Fruit fly (Drosophila melanogaster) whole organism, pupa: Measurements from ENCODE around the gene CG42487.
"Not testable (repeated sequence)": the region's sequence is repeated elsewhere in the genome, so short reads cannot be mapped to it uniquely, and the experiment has no call there.

Experiments
- CG10348 ChIP-seq: fragments of 200-800 bp; sonication (Bioruptor generic); IDR thresholded peaks from 2 replicates; pipeline ENCODE4 v1.3.6; 2022; ENCODE audit warnings: missing biosample characterization, missing genetic modification characterization
- CG12605 ChIP-seq: fragments of 200-800 bp; sonication (Bioruptor generic); IDR thresholded peaks from 2 replicates; pipeline ENCODE4 v1.3.6; 2022; ENCODE audit warnings: missing biosample characterization, missing genetic modification characterization
- CG13204 ChIP-seq: fragments of 200-800 bp; sonication (Bioruptor generic); optimal IDR thresholded peaks from 2 replicates; lab custom pipeline; 2018; ENCODE audit warnings: missing biosample characterization, mild to moderate bottlenecking, missing genetic modification characterization, moderate library complexity
- CG14655 ChIP-seq: fragments of 200-800 bp; sonication (Bioruptor generic); optimal IDR thresholded peaks from 3 replicates; lab custom pipeline; 2017; ENCODE audit warnings: mild to moderate bottlenecking, missing biosample characterization, missing genetic modification reagents, missing genetic modification characterization
- CG15710 ChIP-seq: fragments of 200-800 bp; sonication (Bioruptor generic); optimal IDR thresholded peaks from 2 replicates; lab custom pipeline; 2018; ENCODE audit warnings: missing biosample characterization, mild to moderate bottlenecking, missing genetic modification characterization, moderate library complexity
- CG17806 ChIP-seq: fragments of 200-800 bp; sonication (Bioruptor generic); optimal IDR thresholded peaks from 2 replicates; lab custom pipeline; 2018; ENCODE audit warnings: missing biosample characterization, mild to moderate bottlenecking, missing genetic modification characterization, moderate library complexity
- CG32121 ChIP-seq: fragments of 200-800 bp; sonication (Bioruptor generic); IDR thresholded peaks from 2 replicates; pipeline ENCODE4 v1.3.6; 2022; ENCODE audit warnings: missing biosample characterization, missing genetic modification characterization
- CG34367 ChIP-seq: fragments of 200-800 bp; sonication (Bioruptor generic); optimal IDR thresholded peaks from 2 replicates; lab custom pipeline; 2018; ENCODE audit warnings: missing biosample characterization, mild to moderate bottlenecking, missing genetic modification characterization
- CG4496 ChIP-seq: fragments of 200-800 bp; sonication (Bioruptor generic); IDR thresholded peaks from 3 replicates; pipeline ENCODE4 v1.3.6; 2022; ENCODE audit warnings: missing biosample characterization, missing genetic modification characterization
- CG8159 ChIP-seq: fragments of 200-800 bp; sonication (Bioruptor generic); optimal IDR thresholded peaks from 3 replicates; lab custom pipeline; 2018; ENCODE audit warnings: missing biosample characterization, mild to moderate bottlenecking, missing genetic modification characterization, moderate library complexity
- CG8301 ChIP-seq: fragments of 200-800 bp; sonication (Bioruptor generic); optimal IDR thresholded peaks from 2 replicates; lab custom pipeline; 2018; ENCODE audit warnings: missing biosample characterization, mild to moderate bottlenecking, missing genetic modification characterization
- CG9948 ChIP-seq: fragments of 200-800 bp; sonication (Bioruptor generic); optimal IDR thresholded peaks from 2 replicates; lab custom pipeline; 2018; ENCODE audit warnings: missing biosample characterization, mild to moderate bottlenecking, missing genetic modification characterization, moderate library complexity
- D1 ChIP-seq: fragments of 200-800 bp; sonication (Bioruptor generic); optimal IDR thresholded peaks from 2 replicates; lab custom pipeline; 2018; ENCODE audit warnings: missing biosample characterization, mild to moderate bottlenecking, missing genetic modification characterization, moderate library complexity
- EcR ChIP-seq: fragments of 200-800 bp; sonication (Bioruptor generic); optimal IDR thresholded peaks from 3 replicates; lab custom pipeline; 2019; ENCODE audit warnings: missing biosample characterization, missing genetic modification characterization, mild to moderate bottlenecking, moderate library complexity, missing genetic modification reagents
- Ets98B ChIP-seq: fragments of 200-800 bp; sonication (Bioruptor generic); IDR thresholded peaks from 2 replicates; pipeline ENCODE4 v1.3.6; 2022; ENCODE audit warnings: missing biosample characterization, missing genetic modification characterization
- Pif1A ChIP-seq: fragments of 200-800 bp; sonication (Bioruptor generic); optimal IDR thresholded peaks from 3 replicates; lab custom pipeline; 2016; ENCODE audit warnings: missing biosample characterization, missing genetic modification characterization
- Pif1B ChIP-seq: fragments of 200-800 bp; sonication (Bioruptor generic); optimal IDR thresholded peaks from 3 replicates; lab custom pipeline; 2016; ENCODE audit warnings: missing biosample characterization, missing genetic modification characterization
- Snoo ChIP-seq: fragments of 200-800 bp; sonication (Bioruptor generic); optimal IDR thresholded peaks from 3 replicates; lab custom pipeline; 2017; ENCODE audit warnings: missing biosample characterization, mild to moderate bottlenecking, missing genetic modification characterization, inconsistent platforms
- fd96Ca ChIP-seq: fragments of 200-800 bp; sonication (Bioruptor generic); IDR thresholded peaks from 3 replicates; pipeline ENCODE4 v1.3.6; 2022; ENCODE audit warnings: missing biosample characterization, missing genetic modification characterization
- gl ChIP-seq: fragments of 200-800 bp; sonication (Bioruptor generic); optimal IDR thresholded peaks from 2 replicates; lab custom pipeline; 2018; ENCODE audit warnings: missing biosample characterization, mild to moderate bottlenecking, missing genetic modification characterization
- rn ChIP-seq: fragments of 200-800 bp; sonication (Bioruptor generic); IDR thresholded peaks from 2 replicates; pipeline ENCODE4 v1.3.6; 2022; ENCODE audit warnings: missing biosample characterization, missing genetic modification characterization

CG42487 gene

dm6 chr3R:27986794-27987193, 27.7 kb upstream of the CG42487 start:
- TF ChIP-seq gl: no peak
- TF ChIP-seq CG15710 (tag; lab: Kevin White, UChicago): no peak
- TF ChIP-seq CG14655 (GFP tag; lab: Kevin White, UChicago): no peak
- no peak for TF ChIP-seq EcR (GFP tag; lab: Kevin White, UChicago)
- TF ChIP-seq CG34367 (tag; lab: Kevin White, UChicago): no peak
- no peak for TF ChIP-seq Snoo (tag; lab: Kevin White, UChicago)

dm6 chr3R:27963119-27963518, 4.1 kb upstream of the CG42487 start, which contains the start of the genes CG31131 and CG4849:
Gene CG31131 (minus strand): TSS chr3R:27963219.
Gene CG4849 (plus strand): TSS chr3R:27963415.
- TF ChIP-seq D1 (tag; lab: Kevin White, UChicago); gl; CG13204 (GFP tag; lab: Kevin White, UChicago): not testable (repeated sequence)

DNA sequence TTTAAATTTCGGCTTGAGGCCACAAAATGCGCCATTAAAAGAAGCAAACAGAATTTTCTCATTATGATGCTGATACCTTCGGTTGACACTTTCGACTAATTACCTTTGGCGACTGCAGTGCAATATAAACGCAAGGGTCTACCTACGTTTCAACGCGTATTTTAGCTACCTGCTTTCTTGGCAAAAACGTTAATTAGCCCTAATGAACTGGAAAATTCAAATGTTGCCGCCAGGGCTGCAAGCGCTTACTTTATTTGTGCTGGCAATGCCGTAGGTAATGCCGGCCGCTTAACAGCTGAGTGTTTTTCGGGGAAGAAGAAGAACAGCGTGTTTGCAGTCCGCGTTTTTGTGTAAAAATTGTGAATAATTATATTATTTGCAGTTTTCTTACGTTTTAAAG, 1.4 kb upstream of the CG42487 start, which contains the start of gene CG31253:
Gene CG31253 (minus strand): TSS at position 101 of the 400 bp plus-strand sequence.
- not testable (repeated sequence) for TF ChIP-seq Pif1B (GFP tag; lab: Kevin White, UChicago); fd96Ca (GFP tag; lab: Robert Waterston, UW); rn (GFP tag; lab: Robert Waterston, UW)

DNA sequence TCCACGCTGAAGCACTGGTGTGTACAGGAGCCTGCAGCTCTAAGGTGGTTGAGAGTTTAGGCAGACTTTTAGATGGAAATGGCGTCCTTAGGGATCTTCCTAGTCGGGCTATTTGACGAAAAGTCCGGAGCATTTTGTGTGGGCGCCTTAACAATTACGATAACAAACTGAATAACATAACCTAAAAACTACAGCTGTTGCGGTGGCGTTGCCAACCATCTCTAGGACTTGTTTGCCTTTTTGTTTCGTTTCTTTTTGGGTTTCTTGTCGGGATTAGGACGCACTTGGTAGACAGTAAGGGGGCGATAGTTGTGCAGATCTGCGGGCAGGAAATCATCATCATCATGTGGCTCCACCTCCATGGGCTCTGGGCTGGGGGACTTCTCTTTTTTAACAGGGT, 1.1 kb downstream of the CG42487 start:
- no peak for TF ChIP-seq CG8159
- no peak for TF ChIP-seq Pif1B (GFP tag; lab: Kevin White, UChicago)
- no peak for TF ChIP-seq Snoo (tag; lab: Kevin White, UChicago)

DNA sequence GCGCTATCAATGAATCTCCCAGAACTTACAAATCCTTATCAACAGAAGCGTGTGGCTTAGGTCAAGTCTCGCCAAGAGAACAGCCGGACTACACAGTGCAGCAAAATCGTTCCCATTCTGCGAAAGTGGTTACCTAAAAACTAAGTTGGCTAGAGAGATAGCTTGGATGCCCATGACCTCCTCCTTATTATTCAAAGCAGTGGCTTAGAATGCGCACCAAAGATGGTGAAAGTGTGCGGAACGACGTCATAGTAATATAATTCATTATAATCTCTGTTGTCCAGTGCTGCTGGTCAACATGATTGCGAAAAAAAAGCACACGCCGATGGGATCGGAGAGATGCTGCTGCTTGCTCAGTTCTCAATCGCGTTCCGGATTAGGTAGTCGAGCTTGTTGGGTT, 4.5 kb downstream of the CG42487 start, which contains the start of gene Nep7:
Gene Nep7 (plus strand): TSS at position 385 of the 400 bp plus-strand sequence.
- TF ChIP-seq CG32121 (GFP tag; lab: Robert Waterston, UW): peak; percentile 63; the same call in 1 of the 2 replicates
- TF ChIP-seq CG13204 (GFP tag; lab: Kevin White, UChicago): no peak
- TF ChIP-seq CG34367 (tag; lab: Kevin White, UChicago): no peak
- TF ChIP-seq rn (GFP tag; lab: Robert Waterston, UW): no peak
- no peak for TF ChIP-seq CG8159
- peak; percentile 50; the same call in 1 of the 2 replicates for TF ChIP-seq Ets98B (GFP tag; lab: Robert Waterston, UW)
- no peak for TF ChIP-seq CG14655 (GFP tag; lab: Kevin White, UChicago)
- no peak for TF ChIP-seq Pif1A (GFP tag; lab: Kevin White, UChicago)
- TF ChIP-seq D1 (tag; lab: Kevin White, UChicago): no peak
- no peak for TF ChIP-seq CG8301
- no peak for TF ChIP-seq CG10348
- TF ChIP-seq fd96Ca (GFP tag; lab: Robert Waterston, UW): peak; percentile 78
- TF ChIP-seq CG4496: peak; percentile 56; the same call in 2 of the 3 replicates
- TF ChIP-seq CG12605: peak; percentile 48; the same call in 1 of the 2 replicates
- TF ChIP-seq, all 21 proteins: peak for 5

- TF ChIP-seq CG8159 (no peak), CG32121 (GFP tag; lab: Robert Waterston, UW) (no peak), CG14655 (GFP tag; lab: Kevin White, UChicago) (no peak), CG8301 (no peak), CG4496 (no peak), CG10348 (no peak), CG17806 (tag; lab: Kevin White, UChicago) (no peak), EcR (GFP tag; lab: Kevin White, UChicago) (no peak), Pif1A (GFP tag; lab: Kevin White, UChicago) (no peak), CG9948 (tag; lab: Kevin White, UChicago) (no peak), CG15710 (tag; lab: Kevin White, UChicago) (no peak), Snoo (tag; lab: Kevin White, UChicago) (no peak), CG34367 (tag; lab: Kevin White, UChicago) (no peak), CG13204 (GFP tag; lab: Kevin White, UChicago) (no peak), fd96Ca (GFP tag; lab: Robert Waterston, UW) (no peak), Ets98B (GFP tag; lab: Robert Waterston, UW) (no peak)
Measured at dm6 chr3R:27953890-27954289, 5.2 kb downstream of the CG42487 start, which contains the start of gene CG4951. Gene CG4951 (minus strand): TSS chr3R:27954112.

- TF ChIP-seq CG17806 (tag; lab: Kevin White, UChicago): peak; percentile 45
- TF ChIP-seq Ets98B (GFP tag; lab: Robert Waterston, UW): peak; percentile 37
- peak; percentile 33; the same call in 1 of the 3 replicates for TF ChIP-seq fd96Ca (GFP tag; lab: Robert Waterston, UW)
- peak; percentile 42 for TF ChIP-seq CG9948 (tag; lab: Kevin White, UChicago)
- peak; percentile 7 for TF ChIP-seq CG13204 (GFP tag; lab: Kevin White, UChicago)
- peak; percentile 54; the same call in 1 of the 2 replicates for TF ChIP-seq CG32121 (GFP tag; lab: Robert Waterston, UW)
- TF ChIP-seq Snoo (tag; lab: Kevin White, UChicago): peak; percentile 64
- peak; percentile 82 for TF ChIP-seq CG4496
- TF ChIP-seq EcR (GFP tag; lab: Kevin White, UChicago): peak; percentile 56
- TF ChIP-seq Pif1A (GFP tag; lab: Kevin White, UChicago): no peak
- peak; percentile 40; the same call in 1 of the 2 replicates for TF ChIP-seq CG12605
- TF ChIP-seq D1 (tag; lab: Kevin White, UChicago): no peak
- no peak for TF ChIP-seq CG14655 (GFP tag; lab: Kevin White, UChicago)
- TF ChIP-seq Pif1B (GFP tag; lab: Kevin White, UChicago): no peak
- TF ChIP-seq CG15710 (tag; lab: Kevin White, UChicago): peak; percentile 67
- peak; percentile 59 for TF ChIP-seq CG8159
- TF ChIP-seq CG10348: no peak
- no peak for TF ChIP-seq rn (GFP tag; lab: Robert Waterston, UW)
- peak; percentile 18 for TF ChIP-seq gl
- peak; percentile 37 for TF ChIP-seq CG8301
- peak; percentile 25 for TF ChIP-seq CG34367 (tag; lab: Kevin White, UChicago)
Measured at dm6 chr3R:27948421-27948906, 10.6 kb downstream of the CG42487 start, which contains the start of gene Gp93. Gene Gp93 (plus strand): TSS chr3R:27948711.
